Worm (Caenorhabditis elegans) whole organism, mixed stage, embryonic: Measurements from ENCODE around the gene vha-14.

ENCODE experiments used
- blmp-1 ChIP-seq: fragments of 150-350 bp; optimal IDR thresholded peaks from 2 replicates; lab custom pipeline; 2014; ENCODE audit warnings: missing biosample characterization, missing genetic modification characterization
- ceh-39 ChIP-seq: fragments of 150-350 bp; optimal IDR thresholded peaks from 2 replicates; lab custom pipeline; 2014; ENCODE audit warnings: missing biosample characterization, missing genetic modification characterization
- elt-3 ChIP-seq: fragments of 150-350 bp; optimal IDR thresholded peaks from 2 replicates; lab custom pipeline; 2014; ENCODE audit warnings: missing biosample characterization, missing genetic modification characterization
- lin-32 ChIP-seq: fragments of 200-800 bp; sonication (Bioruptor generic); optimal IDR thresholded peaks from 2 replicates; lab custom pipeline; 2018; ENCODE audit warnings: mild to moderate bottlenecking, missing genetic modification characterization, missing compliant biosample characterization
- nhr-12 ChIP-seq: fragments of 150-350 bp; optimal IDR thresholded peaks from 2 replicates; lab custom pipeline; 2014; ENCODE audit warnings: missing biosample characterization, missing genetic modification characterization
- nhr-2 ChIP-seq: fragments of 150-350 bp; optimal IDR thresholded peaks from 2 replicates; lab custom pipeline; 2014; ENCODE audit warnings: missing biosample characterization, missing genetic modification characterization
- nhr-28 ChIP-seq: fragments of 150-350 bp; optimal IDR thresholded peaks from 2 replicates; lab custom pipeline; 2014; ENCODE audit warnings: missing biosample characterization, missing genetic modification characterization
- sem-2 ChIP-seq: fragments of 200-800 bp; sonication (Bioruptor generic); optimal IDR thresholded peaks from 2 replicates; lab custom pipeline; 2018; ENCODE audit warnings: mild to moderate bottlenecking, missing genetic modification characterization, missing compliant biosample characterization
- snpc-4 ChIP-seq: fragments of 150-350 bp; optimal IDR thresholded peaks from 2 replicates; lab custom pipeline; 2014; ENCODE audit warnings: missing biosample characterization, missing genetic modification characterization
- unc-39 ChIP-seq: fragments of 150-350 bp; optimal IDR thresholded peaks from 2 replicates; lab custom pipeline; 2014; ENCODE audit warnings: missing biosample characterization, missing genetic modification characterization

- TF ChIP-seq unc-39 (no peak), blmp-1 (tag; lab: Kevin White, UChicago) (no peak), ceh-39 (tag; lab: Kevin White, UChicago) (no peak), nhr-28 (tag; lab: Kevin White, UChicago) (no peak), snpc-4 (tag; lab: Kevin White, UChicago) (no peak), nhr-2 (tag; lab: Kevin White, UChicago) (no peak), lin-32 (GFP tag; lab: Kevin White, UChicago) (no peak), elt-3 (tag; lab: Kevin White, UChicago) (no peak), nhr-12 (tag; lab: Kevin White, UChicago) (no peak), sem-2 (GFP tag; lab: Kevin White, UChicago) (no peak)
Observed at ce11 chrIII:9500267-9500666, 7.6 kb upstream of the vha-14 start, which contains the start of gene sod-4.
